Worm (Caenorhabditis elegans) whole organism, L4 larva: ENCODE measurements around the gene srab-7.

Experiments
- unc-39 ChIP-seq: sonication (generic microtip); optimal IDR thresholded peaks from 2 replicates; lab custom pipeline; 2017; ENCODE audit warnings: missing biosample characterization, missing genetic modification characterization
- ztf-11 ChIP-seq: fragments of 150-350 bp; optimal IDR thresholded peaks from 2 replicates; lab custom pipeline; 2014; ENCODE audit warnings: missing biosample characterization, missing genetic modification characterization

The srab-7 gene

ce11 chrV:3104134-3104533, 50.8 kb downstream of the srab-7 start, which contains the start of gene str-66:
str-66 (minus strand) TSS chrV:3104234.
- no peak for TF ChIP-seq unc-39
- no peak for TF ChIP-seq ztf-11 (tag; lab: Kevin White, UChicago)
